Worm (Caenorhabditis elegans): Measurements from ENCODE around the gene C25F9.9.

The C25F9.9 gene

ce11 chrV:19399282-19399681 is 17.1 kb upstream of the C25F9.9 start:
- peak; percentile 3 for TF ChIP-seq zip-2 (tag; optimal IDR thresholded peaks at IDR 0.05)
- peak; percentile 92 for TF ChIP-seq php-3 (GFP tag; IDR thresholded peaks at IDR 0.05)

DNA sequence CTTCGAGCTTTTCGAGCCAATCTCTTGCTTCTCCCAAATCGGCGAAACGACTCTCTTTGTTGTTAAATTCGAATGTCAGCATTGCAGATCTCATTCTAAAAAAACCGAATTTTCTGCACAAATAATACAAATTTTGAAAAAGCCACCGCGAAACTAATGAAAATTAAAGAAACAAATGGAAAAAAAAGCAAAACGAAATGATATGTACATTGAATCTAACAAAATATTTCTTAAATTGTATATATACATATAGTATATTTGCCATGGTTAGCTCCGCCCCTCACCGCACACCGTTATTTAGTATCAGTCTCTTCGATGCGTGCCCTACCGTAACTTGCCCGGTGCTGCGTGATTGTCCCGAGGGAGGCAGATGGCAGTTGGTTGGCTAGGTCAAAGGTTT is 15.8 kb upstream of the C25F9.9 start, which contains the start of gene srw-86:
TSS of gene srw-86 (minus strand) at position 101 of the 400 bp plus-strand sequence.
- TF ChIP-seq sdz-12 (GFP tag; optimal IDR thresholded peaks at IDR 0.05) (no peak), snpc-1.2 (GFP tag; IDR thresholded peaks at IDR 0.05) (no peak), jun-1 (tag; optimal IDR thresholded peaks at IDR 0.05) (no peak), dmd-6 (GFP tag; IDR thresholded peaks at IDR 0.05) (no peak), zip-2 (tag; optimal IDR thresholded peaks at IDR 0.05) (no peak), lin-1 (GFP tag; IDR thresholded peaks at IDR 0.05) (no peak), hif-1 (tag; optimal IDR thresholded peaks at IDR 0.05) (no peak), nhr-6 (tag; optimal IDR thresholded peaks at IDR 0.05) (no peak)

ce11 chrV:19401429-19401828 is 15.0 kb upstream of the C25F9.9 start:
- peak; percentile 48 for TF ChIP-seq dve-1 (tag; optimal IDR thresholded peaks at IDR 0.05; ENCODE audit: insufficient read depth)
- no peak for TF ChIP-seq daf-16 (GFP tag; optimal IDR thresholded peaks at IDR 0.05)
- TF ChIP-seq daf-16 (tag; optimal IDR thresholded peaks at IDR 0.05): peak; percentile 79
- no peak for TF ChIP-seq hif-1 (tag; optimal IDR thresholded peaks at IDR 0.05)
- TF ChIP-seq nhr-28 (tag; optimal IDR thresholded peaks at IDR 0.05): peak; percentile 5
- peak; percentile 50 for TF ChIP-seq zip-2 (tag; optimal IDR thresholded peaks at IDR 0.05)
- TF ChIP-seq pqm-1 (tag; optimal IDR thresholded peaks at IDR 0.05): peak; percentile 23
- TF ChIP-seq zfp-2 (tag; optimal IDR thresholded peaks at IDR 0.05): no peak
- TF ChIP-seq lin-1 (GFP tag; IDR thresholded peaks at IDR 0.05): no peak
- peak; percentile 28 for TF ChIP-seq hlh-11 (tag; optimal IDR thresholded peaks at IDR 0.05)
- no peak for TF ChIP-seq ces-1 (GFP tag; optimal IDR thresholded peaks at IDR 0.05)
- no peak for TF ChIP-seq R02D3.7 (tag; optimal IDR thresholded peaks at IDR 0.05)
- peak; percentile 97 for TF ChIP-seq php-3 (GFP tag; IDR thresholded peaks at IDR 0.05)

DNA sequence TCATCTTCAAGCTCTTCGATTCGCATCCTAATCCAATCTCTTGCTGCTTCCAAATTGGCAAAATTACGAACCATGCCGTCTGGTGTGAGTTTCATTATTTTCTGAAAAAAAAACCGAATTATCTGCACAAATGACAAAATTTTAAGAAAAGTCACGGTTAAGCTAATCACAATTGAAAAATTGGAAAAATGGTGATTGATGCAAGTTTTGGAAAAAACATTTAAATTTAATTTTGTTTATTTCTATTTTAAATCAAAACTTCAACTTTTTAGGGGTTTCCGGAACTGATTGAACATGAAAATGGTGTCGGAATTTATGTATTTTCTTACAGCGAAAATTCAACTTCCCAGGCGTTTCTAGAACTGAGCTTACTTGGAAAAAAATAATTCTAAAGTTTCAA is 13.6 kb upstream of the C25F9.9 start, which contains the start of gene C25F9.12:
TSS of gene C25F9.12 (minus strand) at position 101 of the 400 bp plus-strand sequence.
- TF ChIP-seq hmg-1.1 (GFP tag; IDR thresholded peaks at IDR 0.05) (no peak), daf-12 (tag; optimal IDR thresholded peaks at IDR 0.05) (no peak), dve-1 (tag; optimal IDR thresholded peaks at IDR 0.05; ENCODE audit: insufficient read depth) (no peak), F37D6.2 (tag; optimal IDR thresholded peaks at IDR 0.05) (no peak)

DNA sequence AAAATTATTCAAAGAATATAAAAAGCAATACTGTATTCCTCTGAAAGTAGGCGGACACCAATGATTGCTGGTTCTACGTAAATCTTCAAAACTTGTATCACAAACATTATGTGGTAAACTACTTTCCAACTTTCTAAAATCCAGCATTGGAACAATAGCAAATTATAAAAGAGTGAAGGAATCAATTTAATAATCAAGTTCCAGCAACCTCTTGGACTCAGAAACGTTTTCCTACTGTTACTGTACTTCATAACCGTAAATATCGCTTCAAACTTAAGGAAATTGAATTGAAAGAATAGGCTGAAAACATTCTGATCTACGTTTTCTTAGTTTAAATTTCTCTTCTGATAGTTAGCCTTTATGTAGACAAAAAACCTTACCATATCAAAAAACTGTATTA is 12.8 kb upstream of the C25F9.9 start:
- TF ChIP-seq nhr-42 (GFP tag; IDR thresholded peaks at IDR 0.05) (no peak), D1046.2 (GFP tag; IDR thresholded peaks at IDR 0.05) (no peak), lin-1 (GFP tag; IDR thresholded peaks at IDR 0.05) (no peak), aha-1 (tag) (peak; percentile 60), vab-7 (GFP tag; IDR thresholded peaks at IDR 0.05) (no peak), lin-15B (tag; optimal IDR thresholded peaks at IDR 0.05) (no peak), attf-4 (tag; optimal IDR thresholded peaks at IDR 0.05) (no peak)

DNA sequence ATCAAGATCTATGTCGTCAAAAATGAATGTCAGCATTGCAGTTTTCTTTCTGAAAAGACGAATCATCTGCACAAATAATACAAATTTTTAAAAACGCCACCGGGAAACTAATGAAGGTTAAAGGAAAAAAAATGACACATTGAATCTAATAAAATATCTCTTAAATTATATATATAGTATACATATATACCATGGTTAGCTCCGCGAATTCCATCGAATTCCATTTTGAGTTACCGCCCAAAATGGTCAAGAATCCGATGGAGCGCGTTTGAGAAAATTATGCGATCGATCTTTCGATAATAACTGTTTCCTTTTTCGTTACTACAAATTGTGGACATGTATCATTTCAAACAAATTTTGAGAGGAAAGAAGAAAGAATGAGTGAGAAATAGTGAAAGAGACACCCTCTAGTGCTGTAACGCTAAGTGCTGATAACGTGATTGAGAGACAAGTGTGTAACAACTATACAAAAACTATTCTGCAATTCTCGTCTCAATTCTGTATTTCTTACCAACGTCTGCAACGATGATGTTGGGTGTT is 11.1 kb upstream of the C25F9.9 start, which contains the start of the genes C25F9.6 and C25F9.10:
TSS of gene C25F9.6 (minus strand) at position 51 of the 540 bp plus-strand sequence.
TSS of gene C25F9.10 (plus strand) at position 454 of the 540 bp plus-strand sequence.
- TF ChIP-seq daf-16 (GFP tag; optimal IDR thresholded peaks at IDR 0.05) (no peak), daf-16 (tag; optimal IDR thresholded peaks at IDR 0.05) (peak; percentile 65), pha-4 (GFP tag; IDR thresholded peaks at IDR 0.05) (no peak), pha-4 (tag; optimal IDR thresholded peaks at IDR 0.05) (no peak), hlh-11 (tag; optimal IDR thresholded peaks at IDR 0.05) (peak; percentile 28), nhr-28 (tag; optimal IDR thresholded peaks at IDR 0.05) (peak; percentile 63), ces-1 (GFP tag; optimal IDR thresholded peaks at IDR 0.05) (no peak), unc-62 (GFP tag; optimal IDR thresholded peaks at IDR 0.05 in 1 of 2) (peak in 1 of 2 experiments; percentile 2), unc-62 (tag; optimal IDR thresholded peaks at IDR 0.05) (no peak), pqm-1 (tag; optimal IDR thresholded peaks at IDR 0.05) (peak; percentile 62), dmd-6 (GFP tag; IDR thresholded peaks at IDR 0.05) (peak; percentile 55), aha-1 (tag) (peak; percentile 39), F10B5.3 (tag; optimal IDR thresholded peaks at IDR 0.05) (no peak), dve-1 (tag; optimal IDR thresholded peaks at IDR 0.05; ENCODE audit: insufficient read depth) (peak; percentile 18), duxl-1 (tag; optimal IDR thresholded peaks at IDR 0.05; ENCODE audit: poor library complexity) (no peak)
